Worm (Caenorhabditis elegans): ENCODE data around the gene nduc-2.
A peak's percentile ranks its signal among the peaks of the same experiment; 100 is the strongest.

The nduc-2 gene

ce11 chrIII:2778655-2779054, 8.0 kb upstream of the nduc-2 start, which contains the start of gene laf-1:
Gene laf-1 (minus strand): TSS chrIII:2779053.
- TF ChIP-seq nhr-71 (tag; optimal IDR thresholded peaks at IDR 0.05) = no peak
- TF ChIP-seq ets-5 (GFP tag; IDR thresholded peaks at IDR 0.05) = no peak

DNA sequence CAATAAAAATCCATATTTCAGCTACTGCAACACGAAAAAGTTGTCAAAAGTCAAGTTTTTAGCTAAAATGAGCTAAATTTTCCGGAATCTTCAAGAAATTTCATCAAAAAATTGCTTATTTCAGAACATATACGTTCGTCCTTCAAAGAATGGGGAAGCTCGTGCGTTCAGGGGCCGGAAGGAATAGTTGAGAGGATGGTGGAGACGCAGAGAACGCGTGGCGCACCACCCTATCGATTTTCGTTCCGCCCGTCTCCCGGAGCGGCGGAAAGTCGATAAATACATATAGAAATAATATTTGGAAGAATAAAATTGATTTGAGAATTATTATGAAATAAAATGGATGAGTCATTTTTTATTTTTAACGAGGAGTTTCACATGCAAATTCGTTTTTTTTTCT, 6.4 kb upstream of the nduc-2 start:
- TF ChIP-seq lin-35 (GFP tag; optimal IDR thresholded peaks at IDR 0.05) = no peak
- TF ChIP-seq F16B12.6 (tag; optimal IDR thresholded peaks at IDR 0.05) = peak; percentile 12

DNA sequence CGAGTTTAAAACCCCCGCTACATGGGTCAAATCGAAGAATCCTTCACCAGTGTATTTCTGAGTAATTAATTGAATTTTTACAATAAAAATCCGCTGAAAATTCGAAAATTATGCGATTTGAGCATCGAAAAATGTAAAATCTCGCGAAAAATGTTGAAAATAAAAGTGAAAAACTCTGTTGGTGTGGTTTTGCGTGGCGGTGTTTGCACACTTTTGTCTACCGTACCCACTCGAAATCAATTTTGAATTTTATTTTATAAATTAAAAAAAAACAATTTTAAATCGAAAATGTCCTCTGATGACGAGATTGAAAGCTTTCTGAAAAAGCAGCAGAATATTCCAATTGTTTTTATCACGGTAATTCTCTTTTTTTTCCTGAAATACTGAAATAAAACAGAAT, 5.9 kb upstream of the nduc-2 start, which contains the start of gene Y71H2AM.6:
Gene Y71H2AM.6 (plus strand): TSS at position 264 of the 400 bp plus-strand sequence.
- TF ChIP-seq fkh-10 (GFP tag; optimal IDR thresholded peaks at IDR 0.05) = no peak
- no peak for TF ChIP-seq sox-4 (tag; optimal IDR thresholded peaks at IDR 0.05)
- peak; percentile 59 for TF ChIP-seq tbx-2 (tag; optimal IDR thresholded peaks at IDR 0.05)
- no peak for TF ChIP-seq ceh-63 (GFP tag; optimal IDR thresholded peaks at IDR 0.05)
- no peak for TF ChIP-seq jun-1 (tag; optimal IDR thresholded peaks at IDR 0.05)
- no peak for TF ChIP-seq fkh-4 (tag; optimal IDR thresholded peaks at IDR 0.05; ENCODE audit: borderline replicate concordance)
- TF ChIP-seq nhr-19 (GFP tag; conservative IDR thresholded peaks at IDR 0.05) = peak; percentile 46
- no peak for TF ChIP-seq nhr-11 (tag; optimal IDR thresholded peaks at IDR 0.05)
- no peak for TF ChIP-seq elt-2 (tag; optimal IDR thresholded peaks at IDR 0.05)
- TF ChIP-seq efl-3 (GFP tag; optimal IDR thresholded peaks at IDR 0.05) = no peak
- TF ChIP-seq C34B4.2 (tag; optimal IDR thresholded peaks at IDR 0.05) = no peak
- TF ChIP-seq hlh-4 (tag; optimal IDR thresholded peaks at IDR 0.05) = no peak
- TF ChIP-seq efl-1 (optimal IDR thresholded peaks at IDR 0.05) = peak; percentile 52 to 67
- peak; percentile 74 to 95 for TF ChIP-seq efl-1 (GFP tag; optimal IDR thresholded peaks at IDR 0.05 in 1 of 2)
- TF ChIP-seq snpc-4 (tag; optimal IDR thresholded peaks at IDR 0.05) = no peak
- peak in 2 of 3 experiments; percentile 43 to 45 for TF ChIP-seq ceh-82 (tag; optimal IDR thresholded peaks at IDR 0.05)
- peak; percentile 39 for TF ChIP-seq fkh-8 (tag; optimal IDR thresholded peaks at IDR 0.05)
- TF ChIP-seq nhr-47 (tag; optimal IDR thresholded peaks at IDR 0.05) = peak; percentile 69
- no peak for TF ChIP-seq unc-98 (GFP tag; IDR thresholded peaks at IDR 0.05)
- no peak for TF ChIP-seq ceh-88 (GFP tag; IDR thresholded peaks at IDR 0.05)
- peak; percentile 59 to 81 (median 67) for TF ChIP-seq dpl-1 (GFP tag; optimal IDR thresholded peaks at IDR 0.05)
- TF ChIP-seq ets-5 (GFP tag; IDR thresholded peaks at IDR 0.05) = no peak
- TF ChIP-seq isw-1 (GFP tag; IDR thresholded peaks at IDR 0.05) = peak; percentile 45
- TF ChIP-seq hpl-2 (GFP tag; optimal IDR thresholded peaks at IDR 0.05) = no peak
- peak; percentile 87 for TF ChIP-seq F16B12.6 (tag; optimal IDR thresholded peaks at IDR 0.05)
- no peak for TF ChIP-seq zip-4 (GFP tag; optimal IDR thresholded peaks at IDR 0.05)
- no peak for TF ChIP-seq ceh-90 (tag; optimal IDR thresholded peaks at IDR 0.05)
- no peak for TF ChIP-seq grh-1 (GFP tag; IDR thresholded peaks at IDR 0.05)
- peak; percentile 57 for TF ChIP-seq swsn-7 (tag; optimal IDR thresholded peaks at IDR 0.05)
- peak; percentile 23 for TF ChIP-seq lin-15B (tag; optimal IDR thresholded peaks at IDR 0.05)
- no peak for TF ChIP-seq sptf-1 (tag; optimal IDR thresholded peaks at IDR 0.05)
- TF ChIP-seq Y116A8C.19 (tag; optimal IDR thresholded peaks at IDR 0.05; ENCODE audit: borderline replicate concordance) = no peak
- peak; percentile 20 for TF ChIP-seq aly-2 (tag; optimal IDR thresholded peaks at IDR 0.05)
- peak; percentile 36 for TF ChIP-seq C04F5.9 (tag; optimal IDR thresholded peaks at IDR 0.05)
- TF ChIP-seq pag-3 (tag; optimal IDR thresholded peaks at IDR 0.05; ENCODE audit: borderline replicate concordance, insufficient read depth) = no peak
- TF ChIP-seq unc-130 (tag; optimal IDR thresholded peaks at IDR 0.05) = peak; percentile 44
- no peak for TF ChIP-seq nhr-237 (tag; optimal IDR thresholded peaks at IDR 0.05)
- no peak for TF ChIP-seq ama-1 (optimal IDR thresholded peaks at IDR 0.05)
- no peak for TF ChIP-seq zag-1 (tag; optimal IDR thresholded peaks at IDR 0.05)
- peak; percentile 36 for TF ChIP-seq dsc-1 (tag; optimal IDR thresholded peaks at IDR 0.05)
- no peak for TF ChIP-seq rnt-1 (tag; optimal IDR thresholded peaks at IDR 0.05)
- peak; percentile 41 for TF ChIP-seq lin-14 (GFP tag; optimal IDR thresholded peaks at IDR 0.05)
- TF ChIP-seq C16A3.4 (tag; optimal IDR thresholded peaks at IDR 0.05) = peak; percentile 44
- peak; percentile 18 for TF ChIP-seq skn-1 (tag; optimal IDR thresholded peaks at IDR 0.05)
- TF ChIP-seq ztf-4 (tag; optimal IDR thresholded peaks at IDR 0.05) = no peak
- TF ChIP-seq nhr-20 (tag; optimal IDR thresholded peaks at IDR 0.05) = peak; percentile 39
- TF ChIP-seq ceh-8 (GFP tag; optimal IDR thresholded peaks at IDR 0.05) = no peak
